Worm (Caenorhabditis elegans) whole organism, midembryonic: ENCODE results near the gene ZC416.2.

Experiments
- T22C8.4 ChIP-seq: fragments of 200-800 bp; sonication (Bioruptor generic); IDR thresholded peaks from 2 replicates; pipeline ENCODE4 v1.3.6; 2022; ENCODE audit warnings: missing genetic modification characterization, missing compliant biosample characterization
- cog-1 ChIP-seq: sonication (generic microtip); optimal IDR thresholded peaks from 2 replicates; lab custom pipeline; 2016; ENCODE audit warnings: missing genetic modification characterization, missing compliant biosample characterization
- flt-1 ChIP-seq: fragments of 200-800 bp; sonication (Bioruptor generic); IDR thresholded peaks from 2 replicates; pipeline ENCODE4 v1.3.6; 2022; ENCODE audit warnings: missing genetic modification characterization, missing compliant biosample characterization
- klf-2 ChIP-seq: fragments of 200-800 bp; sonication (Bioruptor generic); conservative IDR thresholded peaks from 2 replicates; pipeline ENCODE4 v1.3.6; 2022; ENCODE audit warnings: missing genetic modification reagents, missing genetic modification characterization, missing compliant biosample characterization
- med-1 ChIP-seq: sonication (generic microtip); optimal IDR thresholded peaks from 2 replicates; lab custom pipeline; 2017; ENCODE audit warnings: missing genetic modification characterization, mild to moderate bottlenecking, missing compliant biosample characterization, antibody characterized with exemption, missing genetic modification reagents; ENCODE audit not compliant: insufficient read depth
- ref-1 ChIP-seq: fragments of 200-800 bp; sonication (Bioruptor generic); conservative IDR thresholded peaks from 2 replicates; pipeline ENCODE4 v1.3.6; 2022; ENCODE audit warnings: missing genetic modification reagents, missing genetic modification characterization, missing compliant biosample characterization
- tab-1 ChIP-seq: fragments of 200-800 bp; sonication (Bioruptor generic); IDR thresholded peaks from 2 replicates; pipeline ENCODE4 v1.3.6; 2022; ENCODE audit warnings: missing genetic modification characterization, missing compliant biosample characterization
- ztf-23 ChIP-seq: fragments of 200-800 bp; sonication (Bioruptor generic); IDR thresholded peaks from 2 replicates; pipeline ENCODE4 v1.3.6; 2022; ENCODE audit warnings: missing genetic modification reagents, missing genetic modification characterization, missing compliant biosample characterization
- ztf-29 ChIP-seq: fragments of 200-800 bp; sonication (Bioruptor generic); IDR thresholded peaks from 2 replicates; pipeline ENCODE4 v1.3.6; 2022; ENCODE audit warnings: missing genetic modification reagents, missing genetic modification characterization, missing compliant biosample characterization

- TF ChIP-seq flt-1 (GFP tag; lab: Robert Waterston, UW) = no peak
- no peak for TF ChIP-seq tab-1 (GFP tag; lab: Robert Waterston, UW)
- TF ChIP-seq T22C8.4 (GFP tag; lab: Robert Waterston, UW) = no peak
- TF ChIP-seq cog-1 (tag; lab: Kevin White, UChicago) = no peak
- TF ChIP-seq med-1 (GFP tag; lab: Kevin White, UChicago) = no peak
- no peak for TF ChIP-seq ref-1
- no peak for TF ChIP-seq ztf-29 (GFP tag; lab: Robert Waterston, UW)
- no peak for TF ChIP-seq klf-2 (GFP tag; lab: Robert Waterston, UW)
- TF ChIP-seq ztf-23 (GFP tag; lab: Robert Waterston, UW) = no peak
Measured at ce11 chrIV:3659951-3660350, 26.5 kb downstream of the ZC416.2 start.
